Worm (Caenorhabditis elegans) whole organism, midembryonic: ENCODE results near the gene ztf-13.

Experiments used
- T22C8.4 ChIP-seq: fragments of 200-800 bp; sonication (Bioruptor generic); IDR thresholded peaks from 2 replicates; pipeline ENCODE4 v1.3.6; 2022; ENCODE audit warnings: missing genetic modification characterization, missing compliant biosample characterization
- cog-1 ChIP-seq: sonication (generic microtip); optimal IDR thresholded peaks from 2 replicates; lab custom pipeline; 2016; ENCODE audit warnings: missing genetic modification characterization, missing compliant biosample characterization
- flt-1 ChIP-seq: fragments of 200-800 bp; sonication (Bioruptor generic); IDR thresholded peaks from 2 replicates; pipeline ENCODE4 v1.3.6; 2022; ENCODE audit warnings: missing genetic modification characterization, missing compliant biosample characterization
- klf-2 ChIP-seq: fragments of 200-800 bp; sonication (Bioruptor generic); conservative IDR thresholded peaks from 2 replicates; pipeline ENCODE4 v1.3.6; 2022; ENCODE audit warnings: missing genetic modification reagents, missing genetic modification characterization, missing compliant biosample characterization
- med-1 ChIP-seq: sonication (generic microtip); optimal IDR thresholded peaks from 2 replicates; lab custom pipeline; 2017; ENCODE audit warnings: missing genetic modification characterization, mild to moderate bottlenecking, missing compliant biosample characterization, antibody characterized with exemption, missing genetic modification reagents; ENCODE audit not compliant: insufficient read depth
- ref-1 ChIP-seq: fragments of 200-800 bp; sonication (Bioruptor generic); conservative IDR thresholded peaks from 2 replicates; pipeline ENCODE4 v1.3.6; 2022; ENCODE audit warnings: missing genetic modification reagents, missing genetic modification characterization, missing compliant biosample characterization
- tab-1 ChIP-seq: fragments of 200-800 bp; sonication (Bioruptor generic); IDR thresholded peaks from 2 replicates; pipeline ENCODE4 v1.3.6; 2022; ENCODE audit warnings: missing genetic modification characterization, missing compliant biosample characterization
- ztf-23 ChIP-seq: fragments of 200-800 bp; sonication (Bioruptor generic); IDR thresholded peaks from 2 replicates; pipeline ENCODE4 v1.3.6; 2022; ENCODE audit warnings: missing genetic modification reagents, missing genetic modification characterization, missing compliant biosample characterization
- ztf-29 ChIP-seq: fragments of 200-800 bp; sonication (Bioruptor generic); IDR thresholded peaks from 2 replicates; pipeline ENCODE4 v1.3.6; 2022; ENCODE audit warnings: missing genetic modification reagents, missing genetic modification characterization, missing compliant biosample characterization

- TF ChIP-seq flt-1 (GFP tag; lab: Robert Waterston, UW), result no peak
- no peak for TF ChIP-seq med-1 (GFP tag; lab: Kevin White, UChicago)
- TF ChIP-seq cog-1 (tag; lab: Kevin White, UChicago), result no peak
- TF ChIP-seq ztf-23 (GFP tag; lab: Robert Waterston, UW), result no peak
- TF ChIP-seq T22C8.4, result no peak
- no peak for TF ChIP-seq tab-1 (GFP tag; lab: Robert Waterston, UW)
- TF ChIP-seq ztf-29 (GFP tag; lab: Robert Waterston, UW), result no peak
- TF ChIP-seq klf-2, result no peak
- TF ChIP-seq ref-1 (GFP tag; lab: Robert Waterston, UW), result no peak
Observed at ce11 chrX:3141704-3142103, 39.7 kb upstream of the ztf-13 start.
